Worm (Caenorhabditis elegans): ENCODE data around the gene smf-2.

ce11 chrX:6718595-6718994 is at the start of gene smf-2:
- no peak for TF ChIP-seq nhr-76 (tag; optimal IDR thresholded peaks at IDR 0.05)
- no peak for TF ChIP-seq nhr-25 (tag; optimal IDR thresholded peaks at IDR 0.05)
- TF ChIP-seq nfya-1 (tag; optimal IDR thresholded peaks at IDR 0.05; ENCODE audit: insufficient read depth), result no peak
- no peak for TF ChIP-seq ceh-82 (tag; optimal IDR thresholded peaks at IDR 0.05)
- TF ChIP-seq ceh-28 (tag; optimal IDR thresholded peaks at IDR 0.05), result no peak
